Fruit fly (Drosophila melanogaster) whole organism, embryonic: ENCODE results near the gene MED18.
A peak's percentile ranks its signal among the peaks of the same experiment; 100 is the strongest.

Experiments
- Aef1 ChIP-seq: fragments of 200-800 bp; sonication (Bioruptor generic); IDR thresholded peaks from 3 replicates; pipeline ENCODE4 v1.3.6; 2022; ENCODE audit warnings: missing biosample characterization, missing genetic modification characterization
- Atf-2 ChIP-seq: fragments of 200-800 bp; sonication (Bioruptor generic); optimal IDR thresholded peaks from 2 replicates; lab custom pipeline; 2016; ENCODE audit warnings: missing biosample characterization, missing genetic modification characterization
- CG1024 ChIP-seq: fragments of 200-800 bp; sonication (Bioruptor generic); IDR thresholded peaks from 2 replicates; pipeline ENCODE4 v1.3.6; 2022; ENCODE audit warnings: missing biosample characterization, missing genetic modification characterization
- CG10462 ChIP-seq: fragments of 200-800 bp; sonication (Bioruptor generic); optimal IDR thresholded peaks from 2 replicates; lab custom pipeline; 2016; ENCODE audit warnings: missing biosample characterization, missing genetic modification characterization
- CG11398 ChIP-seq: fragments of 200-800 bp; sonication (Bioruptor generic); optimal IDR thresholded peaks from 2 replicates; lab custom pipeline; 2016; ENCODE audit warnings: missing biosample characterization, missing genetic modification characterization
- CG13296 ChIP-seq: fragments of 200-800 bp; sonication (Bioruptor generic); optimal IDR thresholded peaks from 3 replicates; lab custom pipeline; 2018; ENCODE audit warnings: missing biosample characterization, mild to moderate bottlenecking, missing genetic modification characterization
- CG14965 ChIP-seq: fragments of 200-800 bp; sonication (Bioruptor generic); optimal IDR thresholded peaks from 2 replicates; lab custom pipeline; 2016; ENCODE audit warnings: missing biosample characterization, missing genetic modification characterization, borderline replicate concordance
- CG1602 ChIP-seq: fragments of 200-800 bp; sonication (Bioruptor generic); optimal IDR thresholded peaks from 3 replicates; lab custom pipeline; 2016; ENCODE audit warnings: missing biosample characterization, missing genetic modification characterization
- CG16779 ChIP-seq: fragments of 200-800 bp; sonication (Bioruptor generic); IDR thresholded peaks from 2 replicates; pipeline ENCODE4 v1.3.6; 2022; ENCODE audit warnings: missing biosample characterization, missing genetic modification characterization
- CG17385 ChIP-seq: fragments of 200-800 bp; sonication (Bioruptor generic); optimal IDR thresholded peaks from 3 replicates; lab custom pipeline; 2018; ENCODE audit warnings: missing biosample characterization, mild to moderate bottlenecking, missing genetic modification characterization
- CG17802 ChIP-seq: fragments of 200-800 bp; sonication (Bioruptor generic); optimal IDR thresholded peaks from 2 replicates; lab custom pipeline; 2018; ENCODE audit warnings: missing biosample characterization, mild to moderate bottlenecking, missing genetic modification characterization, moderate library complexity
- CG17912 ChIP-seq: fragments of 200-800 bp; sonication (Bioruptor generic); optimal IDR thresholded peaks from 2 replicates; lab custom pipeline; 2018; ENCODE audit warnings: missing biosample characterization, mild to moderate bottlenecking, missing genetic modification characterization
- CG18011 ChIP-seq: fragments of 200-800 bp; sonication (Bioruptor generic); optimal IDR thresholded peaks from 2 replicates; lab custom pipeline; 2017; ENCODE audit warnings: missing biosample characterization, missing genetic modification characterization, mild to moderate bottlenecking, moderate library complexity, missing genotype
- CG18476 ChIP-seq: fragments of 200-800 bp; sonication (Bioruptor generic); optimal IDR thresholded peaks from 2 replicates; lab custom pipeline; 2016; ENCODE audit warnings: missing biosample characterization, mild to moderate bottlenecking, missing genetic modification characterization
- CG18619 ChIP-seq: fragments of 200-800 bp; sonication (Bioruptor generic); optimal IDR thresholded peaks from 3 replicates; lab custom pipeline; 2017; ENCODE audit warnings: missing biosample characterization, mild to moderate bottlenecking, missing genetic modification characterization
- CG2199 ChIP-seq: fragments of 200-800 bp; sonication (Bioruptor generic); IDR thresholded peaks from 3 replicates; pipeline ENCODE4 v1.3.6; 2022; ENCODE audit warnings: missing biosample characterization, missing genetic modification characterization
- CG3163 ChIP-seq: fragments of 200-800 bp; sonication (Bioruptor generic); optimal IDR thresholded peaks from 3 replicates; lab custom pipeline; 2016; ENCODE audit warnings: missing biosample characterization, missing genetic modification characterization
- CG4404 ChIP-seq: fragments of 200-800 bp; sonication (Bioruptor generic); IDR thresholded peaks from 2 replicates; pipeline ENCODE4 v1.3.6; 2022; ENCODE audit warnings: missing biosample characterization, missing genetic modification characterization
- CG5180 ChIP-seq: fragments of 200-800 bp; sonication (Bioruptor generic); optimal IDR thresholded peaks from 3 replicates; lab custom pipeline; 2017; ENCODE audit warnings: missing biosample characterization, missing genetic modification characterization, mild to moderate bottlenecking, moderate library complexity, missing genetic modification reagents
- CG7786 ChIP-seq: fragments of 200-800 bp; sonication (Bioruptor generic); optimal IDR thresholded peaks from 2 replicates; lab custom pipeline; 2016; ENCODE audit warnings: missing biosample characterization, missing genetic modification characterization
- CG8089 ChIP-seq: fragments of 200-800 bp; sonication (Bioruptor generic); optimal IDR thresholded peaks from 3 replicates; lab custom pipeline; 2016; ENCODE audit warnings: missing biosample characterization, missing genetic modification characterization
- CrebB ChIP-seq: fragments of 200-800 bp; sonication (Bioruptor generic); optimal IDR thresholded peaks from 3 replicates; lab custom pipeline; 2018; ENCODE audit warnings: missing biosample characterization, mild to moderate bottlenecking, missing genetic modification characterization
- Dad ChIP-seq: fragments of 200-800 bp; sonication (Bioruptor generic); optimal IDR thresholded peaks from 3 replicates; lab custom pipeline; 2016; ENCODE audit warnings: missing biosample characterization, missing genetic modification characterization
- Dip2 ChIP-seq: fragments of 200-800 bp; sonication (Bioruptor generic); IDR thresholded peaks from 2 replicates; pipeline ENCODE4 v1.3.6; 2022; ENCODE audit warnings: missing biosample characterization, missing genetic modification characterization
- Dip3 ChIP-seq: fragments of 200-800 bp; sonication (Bioruptor generic); optimal IDR thresholded peaks from 3 replicates; lab custom pipeline; 2016; ENCODE audit warnings: missing biosample characterization, missing genetic modification characterization
- Doc2 ChIP-seq: fragments of 200-800 bp; sonication (Bioruptor generic); IDR thresholded peaks from 2 replicates; pipeline ENCODE4 v1.3.6; 2022; ENCODE audit warnings: missing biosample characterization, missing genetic modification characterization
- Dp ChIP-seq: fragments of 200-800 bp; sonication (Bioruptor generic); optimal IDR thresholded peaks from 2 replicates; lab custom pipeline; 2018; ENCODE audit warnings: missing biosample characterization, mild to moderate bottlenecking, missing genetic modification characterization, moderate library complexity
- Gsc ChIP-seq: fragments of 200-800 bp; sonication (Bioruptor generic); IDR thresholded peaks from 2 replicates; pipeline ENCODE4 v1.3.6; 2022; ENCODE audit warnings: missing biosample characterization, missing genetic modification characterization
- Kr ChIP-seq: fragments of 200-800 bp; sonication (Bioruptor generic); optimal IDR thresholded peaks from 2 replicates; lab custom pipeline; 2017; ENCODE audit warnings: missing biosample characterization, mild to moderate bottlenecking, missing genetic modification characterization
- MTF-1 ChIP-seq: fragments of 200-800 bp; sonication (Bioruptor generic); optimal IDR thresholded peaks from 2 replicates; lab custom pipeline; 2018; ENCODE audit warnings: missing biosample characterization, mild to moderate bottlenecking, missing genetic modification characterization, borderline replicate concordance
- NC2β ChIP-seq: fragments of 200-800 bp; sonication (Bioruptor generic); optimal IDR thresholded peaks from 2 replicates; lab custom pipeline; 2016; ENCODE audit warnings: missing biosample characterization, missing genetic modification characterization
- Nf-YA ChIP-seq: fragments of 200-800 bp; sonication (Bioruptor generic); IDR thresholded peaks from 2 replicates; pipeline ENCODE4 v1.3.6; 2022; ENCODE audit warnings: missing biosample characterization, missing genetic modification characterization
- Rx ChIP-seq: fragments of 200-800 bp; sonication (Bioruptor generic); IDR thresholded peaks from 2 replicates; pipeline ENCODE4 v1.3.6; 2022; ENCODE audit warnings: missing biosample characterization, missing genetic modification characterization
- Ssrp ChIP-seq: fragments of 200-800 bp; sonication (Bioruptor generic); optimal IDR thresholded peaks from 2 replicates; lab custom pipeline; 2018; ENCODE audit warnings: missing biosample characterization, mild to moderate bottlenecking, missing genetic modification characterization, moderate library complexity
- btn ChIP-seq: fragments of 200-800 bp; sonication (Bioruptor generic); optimal IDR thresholded peaks from 2 replicates; lab custom pipeline; 2016; ENCODE audit warnings: missing biosample characterization, missing genetic modification characterization
- en ChIP-seq: fragments of 200-800 bp; sonication (Bioruptor generic); optimal IDR thresholded peaks from 2 replicates; lab custom pipeline; 2016; ENCODE audit warnings: missing biosample characterization, missing genetic modification characterization
- gcm ChIP-seq: fragments of 200-800 bp; sonication (Bioruptor generic); optimal IDR thresholded peaks from 2 replicates; lab custom pipeline; 2019; ENCODE audit warnings: missing biosample characterization, mild to moderate bottlenecking, missing genetic modification characterization, moderate library complexity
- hth ChIP-seq: fragments of >200 bp; optimal IDR thresholded peaks from 2 replicates; lab custom pipeline; 2017; ENCODE audit warnings: inconsistent platforms
- kni ChIP-seq: fragments of 200-800 bp; sonication (Bioruptor generic); optimal IDR thresholded peaks from 3 replicates; lab custom pipeline; 2017; ENCODE audit warnings: mild to moderate bottlenecking, missing biosample characterization, missing genetic modification reagents, missing genetic modification characterization
- luna ChIP-seq: fragments of 200-800 bp; sonication (Bioruptor generic); optimal IDR thresholded peaks from 2 replicates; lab custom pipeline; 2016; ENCODE audit warnings: missing biosample characterization, missing genetic modification characterization
- repo ChIP-seq: fragments of 200-800 bp; sonication (Bioruptor generic); optimal IDR thresholded peaks from 2 replicates; lab custom pipeline; 2016; ENCODE audit warnings: missing biosample characterization, missing genetic modification characterization
- sens-2 ChIP-seq: fragments of 200-800 bp; sonication (Bioruptor generic); IDR thresholded peaks from 2 replicates; pipeline ENCODE4 v1.3.6; 2022; ENCODE audit warnings: missing biosample characterization, missing genetic modification characterization
- seq ChIP-seq: fragments of 200-800 bp; sonication (Bioruptor generic); IDR thresholded peaks from 2 replicates; pipeline ENCODE4 v1.3.6; 2022; ENCODE audit warnings: missing biosample characterization, missing genetic modification characterization
- sim ChIP-seq: fragments of 200-800 bp; sonication (Bioruptor generic); IDR thresholded peaks from 2 replicates; pipeline ENCODE4 v1.3.6; 2022; ENCODE audit warnings: missing biosample characterization, missing genetic modification characterization
- slbo ChIP-seq: fragments of 200-800 bp; sonication (Bioruptor generic); IDR thresholded peaks from 2 replicates; pipeline ENCODE4 v1.3.6; 2022; ENCODE audit warnings: missing biosample characterization, missing genetic modification characterization
- slou ChIP-seq: fragments of 200-800 bp; sonication (Bioruptor generic); optimal IDR thresholded peaks from 3 replicates; lab custom pipeline; 2016; ENCODE audit warnings: missing biosample characterization, missing genetic modification characterization
- sqz ChIP-seq: fragments of 200-800 bp; sonication (Bioruptor generic); optimal IDR thresholded peaks from 3 replicates; lab custom pipeline; 2018; ENCODE audit warnings: missing biosample characterization, mild to moderate bottlenecking, missing genetic modification characterization
- sr ChIP-seq: fragments of 200-800 bp; sonication (Bioruptor generic); IDR thresholded peaks from 3 replicates; pipeline ENCODE4 v1.3.6; 2022; ENCODE audit warnings: missing biosample characterization, missing genetic modification characterization
- tap ChIP-seq: fragments of 200-800 bp; optimal IDR thresholded peaks from 3 replicates; lab custom pipeline; 2019; ENCODE audit warnings: missing biosample characterization, mild to moderate bottlenecking, missing genetic modification characterization, moderate library complexity
- tio ChIP-seq: fragments of 200-800 bp; sonication (Bioruptor generic); optimal IDR thresholded peaks from 2 replicates; lab custom pipeline; 2017; ENCODE audit warnings: missing biosample characterization, missing genetic modification characterization, inconsistent platforms
- trem ChIP-seq: fragments of 200-800 bp; optimal IDR thresholded peaks from 3 replicates; lab custom pipeline; 2019; ENCODE audit warnings: missing biosample characterization, mild to moderate bottlenecking, missing genetic modification characterization, moderate library complexity
- z ChIP-seq: fragments of 200-800 bp; sonication (Bioruptor generic); IDR thresholded peaks from 3 replicates; pipeline ENCODE4 v1.3.6; 2022; ENCODE audit warnings: missing biosample characterization, missing genetic modification characterization

Gene MED18

DNA sequence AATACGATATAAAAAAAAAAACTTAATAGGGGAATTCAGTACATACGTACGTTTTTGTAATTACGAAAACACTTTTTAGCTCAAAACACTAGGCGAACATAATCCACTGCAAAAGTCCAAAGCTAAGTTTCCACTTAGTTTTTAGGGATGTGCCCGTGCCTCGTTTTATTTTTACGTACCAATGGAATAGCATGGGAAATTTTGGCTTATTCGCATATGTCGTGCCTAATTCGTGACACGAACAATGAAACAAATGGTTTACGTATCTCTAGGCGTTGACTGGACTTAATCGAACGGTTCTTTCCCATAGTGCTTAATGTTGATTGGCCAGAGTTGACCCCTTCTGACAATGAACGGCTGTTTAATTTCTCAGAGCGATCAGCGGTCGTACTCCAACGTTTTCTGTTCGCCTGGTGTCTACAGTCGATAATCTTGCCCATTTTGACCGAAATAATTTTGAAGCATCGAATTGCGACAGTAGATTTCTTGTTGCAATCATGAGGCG lies 13.9 kb downstream of the MED18 start, which contains the start of gene CG14818 (continued):
- TF ChIP-seq CG11398 (GFP tag; lab: Kevin White, UChicago) (peak; percentile 36), CG8089 (peak; percentile 27), btn (GFP tag; lab: Kevin White, UChicago) (no peak), CG16779 (GFP tag; lab: Robert Waterston, UW) (0 out of 2 replicates have a peak, but pooled peaks have one; percentile 45), Ssrp (tag; lab: Kevin White, UChicago) (peak; percentile 24), Atf-2 (peak; percentile 53), CrebB (no peak), Dp (no peak), repo (peak; percentile 52), Dip3 (GFP tag; lab: Kevin White, UChicago) (peak; percentile 47), z (GFP tag; lab: Robert Waterston, UW) (no peak), sim (GFP tag; lab: Robert Waterston, UW) (no peak), CG1024 (no peak), CG3163 (peak; percentile 31), NC2β (no peak), Aef1 (GFP tag; lab: Robert Waterston, UW) (peak; percentile 39; the same call in 1 of the 3 replicates), kni (GFP tag; lab: Kevin White, UChicago) (no peak), hth (no peak), CG17385 (GFP tag; lab: Kevin White, UChicago) (peak; percentile 53), CG2199 (GFP tag; lab: Robert Waterston, UW) (no peak), CG14965 (GFP tag; lab: Kevin White, UChicago) (no peak), sens-2 (GFP tag; lab: Robert Waterston, UW) (peak; percentile 40; the same call in 1 of the 2 replicates), MTF-1 (GFP tag; lab: Kevin White, UChicago) (no peak), sr (GFP tag; lab: Robert Waterston, UW) (no peak), CG13296 (GFP tag; lab: Kevin White, UChicago) (peak; percentile 32), Doc2 (no peak), Dip2 (GFP tag; lab: Robert Waterston, UW) (no peak), CG17912 (GFP tag; lab: Kevin White, UChicago) (peak; percentile 13), tap (no peak), CG18476 (GFP tag; lab: Kevin White, UChicago) (no peak), CG1602 (GFP tag; lab: Kevin White, UChicago) (peak; percentile 59), CG17802 (peak; percentile 23), CG18619 (GFP tag; lab: Kevin White, UChicago) (peak; percentile 49), CG10462 (GFP tag; lab: Kevin White, UChicago) (peak; percentile 14), Kr (GFP tag; lab: Kevin White, UChicago) (no peak), slbo (GFP tag; lab: Robert Waterston, UW) (peak; percentile 77), CG4404 (GFP tag; lab: Robert Waterston, UW) (peak; percentile 69), sqz (GFP tag; lab: Kevin White, UChicago) (peak; percentile 80), CG7786 (peak; percentile 74), Rx (peak; percentile 38), tio (GFP tag; lab: Kevin White, UChicago) (no peak), Gsc (GFP tag; lab: Robert Waterston, UW) (no peak), CG18011 (GFP tag; lab: Kevin White, UChicago) (no peak), gcm (GFP tag; lab: Kevin White, UChicago) (peak; percentile 23), Nf-YA (GFP tag; lab: Robert Waterston, UW) (no peak), en (no peak), trem (tag; lab: Kevin White, UChicago) (no peak), CG5180 (no peak), seq (no peak), slou (GFP tag; lab: Kevin White, UChicago) (no peak), Dad (GFP tag; lab: Kevin White, UChicago) (no peak), luna (peak; percentile 25)
